Fruit fly (Drosophila melanogaster) whole organism, embryonic: ENCODE results near the gene fred.

Source experiments
- Ada2b ChIP-seq: fragments of 200-800 bp; sonication (Bioruptor generic); IDR thresholded peaks from 2 replicates; pipeline ENCODE4 v1.3.6; 2022; ENCODE audit warnings: missing biosample characterization, missing genetic modification characterization
- Aef1 ChIP-seq: fragments of 200-800 bp; sonication (Bioruptor generic); IDR thresholded peaks from 3 replicates; pipeline ENCODE4 v1.3.6; 2022; ENCODE audit warnings: missing biosample characterization, missing genetic modification characterization
- Asciz ChIP-seq: fragments of 200-800 bp; sonication (Bioruptor generic); optimal IDR thresholded peaks from 2 replicates; lab custom pipeline; 2017; ENCODE audit warnings: missing biosample characterization, mild to moderate bottlenecking, missing genetic modification characterization, missing genetic modification reagents
- Awh ChIP-seq: fragments of 200-800 bp; sonication (Bioruptor generic); IDR thresholded peaks from 2 replicates; pipeline ENCODE4, ENCODE4 v1.3.6; 2022; ENCODE audit warnings: missing biosample characterization, missing genetic modification characterization
- BtbVII ChIP-seq: fragments of 200-800 bp; sonication (Bioruptor generic); optimal IDR thresholded peaks from 3 replicates; lab custom pipeline; 2017; ENCODE audit warnings: missing biosample characterization, mild to moderate bottlenecking, missing genetic modification characterization
- CG10209 ChIP-seq: fragments of 200-800 bp; sonication (Bioruptor generic); optimal IDR thresholded peaks from 3 replicates; lab custom pipeline; 2017; ENCODE audit warnings: missing biosample characterization, mild to moderate bottlenecking, missing genetic modification characterization, missing genetic modification reagents
- CG10431 ChIP-seq: fragments of 200-800 bp; sonication (Bioruptor generic); optimal IDR thresholded peaks from 3 replicates; lab custom pipeline; 2018; ENCODE audit warnings: missing biosample characterization, mild to moderate bottlenecking, missing genetic modification characterization
- CG10565 ChIP-seq: fragments of 200-800 bp; sonication (Bioruptor generic); optimal IDR thresholded peaks from 3 replicates; lab custom pipeline; 2016; ENCODE audit warnings: missing biosample characterization, mild to moderate bottlenecking, missing genetic modification characterization
- CG11247 ChIP-seq: fragments of 200-800 bp; sonication (Bioruptor generic); IDR thresholded peaks from 2 replicates; pipeline ENCODE4 v1.3.6; 2022; ENCODE audit warnings: missing biosample characterization, missing genetic modification characterization
- CG14014 ChIP-seq: fragments of 200-800 bp; sonication (Bioruptor generic); IDR thresholded peaks from 2 replicates; pipeline ENCODE4 v1.3.6; 2022; ENCODE audit warnings: missing biosample characterization, missing genetic modification characterization
- CG15011 ChIP-seq: fragments of 200-800 bp; sonication (Bioruptor generic); optimal IDR thresholded peaks from 3 replicates; lab custom pipeline; 2018; ENCODE audit warnings: missing biosample characterization, mild to moderate bottlenecking, missing genetic modification characterization
- CG16779 ChIP-seq: fragments of 200-800 bp; sonication (Bioruptor generic); IDR thresholded peaks from 2 replicates; pipeline ENCODE4 v1.3.6; 2022; ENCODE audit warnings: missing biosample characterization, missing genetic modification characterization
- CG16815 ChIP-seq: fragments of 200-800 bp; sonication (Bioruptor generic); optimal IDR thresholded peaks from 3 replicates; lab custom pipeline; 2017; ENCODE audit warnings: missing biosample characterization, mild to moderate bottlenecking, missing genetic modification characterization
- CG17186 ChIP-seq: fragments of 200-800 bp; sonication (Bioruptor generic); optimal IDR thresholded peaks from 3 replicates; lab custom pipeline; 2017; ENCODE audit warnings: missing biosample characterization, missing genetic modification reagents, missing genetic modification characterization
- CG17568 ChIP-seq: fragments of 200-800 bp; sonication (Bioruptor generic); optimal IDR thresholded peaks from 2 replicates; lab custom pipeline; 2018; ENCODE audit warnings: missing biosample characterization, mild to moderate bottlenecking, missing genetic modification characterization, moderate library complexity
- CG2875 ChIP-seq: fragments of 200-800 bp; sonication (Bioruptor generic); optimal IDR thresholded peaks from 2 replicates; lab custom pipeline; 2017; ENCODE audit warnings: missing biosample characterization, mild to moderate bottlenecking, missing genetic modification characterization, missing genetic modification reagents
- CG31224 ChIP-seq: fragments of 200-800 bp; sonication (Bioruptor generic); IDR thresholded peaks from 2 replicates; pipeline ENCODE4 v1.3.6; 2022; ENCODE audit warnings: missing biosample characterization, missing genetic modification characterization
- CG32767 ChIP-seq: fragments of 200-800 bp; sonication (Bioruptor generic); IDR thresholded peaks from 2 replicates; pipeline ENCODE4 v1.3.6; 2022; ENCODE audit warnings: missing biosample characterization, missing genetic modification characterization
- CG34224 ChIP-seq: fragments of 200-800 bp; sonication (Bioruptor generic); IDR thresholded peaks from 3 replicates; pipeline ENCODE4 v1.3.6; 2022; ENCODE audit warnings: missing biosample characterization, missing genetic modification characterization; ENCODE audit not compliant: partially characterized antibody
- CG34422 ChIP-seq: fragments of 200-800 bp; sonication (Bioruptor generic); IDR thresholded peaks from 3 replicates; pipeline ENCODE4 v1.3.6; 2022; ENCODE audit warnings: missing biosample characterization, missing genetic modification characterization
- CG6175 ChIP-seq: fragments of 200-800 bp; sonication (Bioruptor generic); IDR thresholded peaks from 3 replicates; pipeline ENCODE4 v1.3.6; 2022; ENCODE audit warnings: missing biosample characterization, missing genetic modification characterization
- CG6689 ChIP-seq: fragments of 200-800 bp; sonication (Bioruptor generic); IDR thresholded peaks from 2 replicates; pipeline ENCODE4 v1.3.6; 2022; ENCODE audit warnings: missing biosample characterization, missing genetic modification characterization
- CG9727 ChIP-seq: fragments of 200-800 bp; sonication (Bioruptor generic); optimal IDR thresholded peaks from 3 replicates; lab custom pipeline; 2017; ENCODE audit warnings: missing biosample characterization, mild to moderate bottlenecking, missing genetic modification characterization
- CG9817 ChIP-seq: fragments of 200-800 bp; sonication (Bioruptor generic); optimal IDR thresholded peaks from 2 replicates; lab custom pipeline; 2018; ENCODE audit warnings: missing biosample characterization, mild to moderate bottlenecking, missing genetic modification characterization, moderate library complexity
- Dek ChIP-seq: fragments of 200-800 bp; sonication (Bioruptor generic); optimal IDR thresholded peaks from 3 replicates; lab custom pipeline; 2019; ENCODE audit warnings: missing biosample characterization, mild to moderate bottlenecking, missing genetic modification characterization, moderate library complexity
- E2f1 ChIP-seq: fragments of 200-800 bp; sonication (Bioruptor generic); IDR thresholded peaks from 2 replicates; pipeline ENCODE4 v1.3.6; 2022; ENCODE audit warnings: missing biosample characterization, missing genetic modification characterization
- ERR ChIP-seq: fragments of 200-800 bp; sonication (Bioruptor generic); optimal IDR thresholded peaks from 2 replicates; lab custom pipeline; 2016; ENCODE audit warnings: missing biosample characterization, missing genetic modification characterization
- Hmr ChIP-seq: fragments of 200-800 bp; sonication (Bioruptor generic); optimal IDR thresholded peaks from 3 replicates; lab custom pipeline; 2017; ENCODE audit warnings: mild to moderate bottlenecking, missing biosample characterization, missing genetic modification reagents, missing genetic modification characterization
- Hr51 ChIP-seq, 2 experiments: fragments of 200-800 bp; sonication (Bioruptor generic); optimal IDR thresholded peaks; 2 replicates in 1 of 2; 3 replicates in 1 of 2; lab custom pipeline; 2016 to 2018; ENCODE audit warnings: missing biosample characterization in 2 of 2, missing genetic modification characterization in 2 of 2, mild to moderate bottlenecking in 1 of 2, moderate library complexity in 1 of 2
- MBD-R2 ChIP-seq: fragments of 200-800 bp; sonication (Bioruptor generic); IDR thresholded peaks from 2 replicates; pipeline ENCODE4 v1.3.6; 2022; ENCODE audit warnings: missing biosample characterization, missing genetic modification characterization
- NfI ChIP-seq: fragments of 200-800 bp; sonication (Bioruptor generic); optimal IDR thresholded peaks from 3 replicates; lab custom pipeline; 2018; ENCODE audit warnings: missing biosample characterization, mild to moderate bottlenecking, missing genetic modification characterization, moderate library complexity
- Oli ChIP-seq: fragments of 200-800 bp; sonication (Bioruptor generic); optimal IDR thresholded peaks from 2 replicates; lab custom pipeline; 2018; ENCODE audit warnings: missing biosample characterization, mild to moderate bottlenecking, missing genetic modification characterization, moderate library complexity
- Ptx1 ChIP-seq: fragments of 200-800 bp; sonication (Bioruptor generic); IDR thresholded peaks from 2 replicates; pipeline ENCODE4 v1.3.6; 2022; ENCODE audit warnings: missing biosample characterization, missing genetic modification characterization
- Rx ChIP-seq: fragments of 200-800 bp; sonication (Bioruptor generic); IDR thresholded peaks from 2 replicates; pipeline ENCODE4 v1.3.6; 2022; ENCODE audit warnings: missing biosample characterization, missing genetic modification characterization
- Side ChIP-seq: fragments of 200-800 bp; sonication (Bioruptor generic); optimal IDR thresholded peaks from 2 replicates; lab custom pipeline; 2016; ENCODE audit warnings: missing biosample characterization, missing genetic modification characterization
- abd-A ChIP-seq: fragments of 200-800 bp; sonication (Bioruptor generic); optimal IDR thresholded peaks from 3 replicates; lab custom pipeline; 2019; ENCODE audit warnings: missing biosample characterization, mild to moderate bottlenecking, missing genetic modification characterization, moderate library complexity
- ase ChIP-seq: fragments of 200-800 bp; sonication (Bioruptor generic); IDR thresholded peaks from 3 replicates; pipeline ENCODE4 v1.3.6; 2022; ENCODE audit warnings: missing biosample characterization, missing genetic modification characterization
- bsh ChIP-seq, 2 experiments: fragments of 200-800 bp; sonication (Bioruptor generic); optimal IDR thresholded peaks; 2 replicates each; lab custom pipeline; 2017 to 2018; ENCODE audit warnings: mild to moderate bottlenecking in 2 of 2, missing biosample characterization in 2 of 2, missing genetic modification characterization in 2 of 2, moderate library complexity in 1 of 2
- ems ChIP-seq: fragments of 200-800 bp; sonication (Bioruptor generic); optimal IDR thresholded peaks from 3 replicates; lab custom pipeline; 2016; ENCODE audit warnings: missing biosample characterization, missing genetic modification characterization
- gro ChIP-seq: fragments of 200-800 bp; sonication (Bioruptor generic); optimal IDR thresholded peaks from 2 replicates; lab custom pipeline; 2016; ENCODE audit warnings: missing biosample characterization, missing genetic modification characterization
- ind ChIP-seq: fragments of 200-800 bp; sonication (Bioruptor generic); optimal IDR thresholded peaks from 3 replicates; lab custom pipeline; 2016; ENCODE audit warnings: missing biosample characterization, missing genetic modification characterization
- kay ChIP-seq: fragments of 200-800 bp; sonication (Bioruptor generic); optimal IDR thresholded peaks from 2 replicates; lab custom pipeline; 2016; ENCODE audit warnings: missing biosample characterization, missing genetic modification characterization
- ken ChIP-seq: fragments of 200-800 bp; sonication (Bioruptor generic); IDR thresholded peaks from 3 replicates; pipeline ENCODE4 v1.3.6; 2022; ENCODE audit warnings: missing biosample characterization, missing genetic modification characterization
- org-1 ChIP-seq: fragments of 200-800 bp; sonication (Bioruptor generic); optimal IDR thresholded peaks from 2 replicates; lab custom pipeline; 2017; ENCODE audit warnings: missing biosample characterization, missing genetic modification characterization
- pan ChIP-seq, 4 experiments: fragments of >200 bp in 3 of 4; fragments of 200-800 bp in 1 of 4; sonication (Bioruptor generic) in 1 of 4; optimal IDR thresholded peaks in 3 of 4; IDR thresholded peaks in 1 of 4; 2 replicates each; pipeline versions ENCODE4 v1.3.6 to Lab custom; 2017 to 2022; ENCODE audit warnings: missing biosample characterization in 2 of 4, missing genetic modification characterization in 2 of 4, mixed read lengths in 1 of 4
- pum ChIP-seq: fragments of 200-800 bp; sonication (Bioruptor generic); optimal IDR thresholded peaks from 2 replicates; lab custom pipeline; 2016; ENCODE audit warnings: missing biosample characterization, missing genetic modification characterization
- stwl ChIP-seq: fragments of 200-800 bp; sonication (Bioruptor generic); optimal IDR thresholded peaks from 3 replicates; lab custom pipeline; 2018; ENCODE audit warnings: missing biosample characterization, mild to moderate bottlenecking, missing genetic modification characterization, moderate library complexity
- tgo ChIP-seq: fragments of 200-800 bp; sonication (Bioruptor generic); IDR thresholded peaks from 3 replicates; pipeline ENCODE4 v1.3.6; 2022; ENCODE audit warnings: missing biosample characterization, missing genetic modification characterization
- wdn ChIP-seq: fragments of 200-800 bp; sonication (Bioruptor generic); IDR thresholded peaks from 2 replicates; pipeline ENCODE4 v1.3.6; 2022; ENCODE audit warnings: missing biosample characterization, missing genetic modification characterization
- yki ChIP-seq: fragments of >200 bp; optimal IDR thresholded peaks from 3 replicates; lab custom pipeline; 2018
- zen ChIP-seq: fragments of 200-800 bp; sonication (Bioruptor generic); optimal IDR thresholded peaks from 3 replicates; lab custom pipeline; 2018; ENCODE audit warnings: missing biosample characterization, mild to moderate bottlenecking, missing genetic modification characterization, moderate library complexity

fred gene

DNA sequence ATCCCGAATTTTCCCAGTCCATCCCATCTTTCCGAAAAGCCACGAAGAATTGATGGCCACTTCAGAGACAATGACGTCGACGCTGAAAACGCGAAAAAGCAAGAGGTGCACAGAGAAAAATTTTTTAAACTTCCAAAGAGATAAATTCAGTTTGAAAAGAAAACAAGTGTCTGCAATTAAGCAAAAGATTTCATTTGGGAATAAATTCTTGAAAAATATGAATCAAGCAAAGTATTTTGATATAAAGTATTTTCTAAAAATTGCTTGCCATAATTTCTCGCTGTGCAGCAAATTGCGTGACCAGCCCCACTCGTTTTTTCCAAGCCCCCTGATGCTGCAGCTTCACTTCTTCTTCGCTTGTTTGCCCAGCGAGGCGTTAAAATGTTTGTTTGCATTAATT is 109.3 kb downstream of the fred start (continued):
- TF ChIP-seq Dek (tag; lab: Kevin White, UChicago) = peak; percentile 24
- TF ChIP-seq Rx (GFP tag; lab: Robert Waterston, UW) = peak; percentile 45; the same call in 1 of the 2 replicates
- no peak for TF ChIP-seq ems (GFP tag; lab: Kevin White, UChicago)
- TF ChIP-seq Hmr (GFP tag; lab: Kevin White, UChicago) = peak; percentile 47
- 0 out of 2 replicates have a peak, but pooled peaks have one; percentile 16 for TF ChIP-seq CG31224
- peak; percentile 45; the same call in 2 of the 3 replicates for TF ChIP-seq tgo (GFP tag; lab: Robert Waterston, UW)
- TF ChIP-seq CG6175 (GFP tag; lab: Robert Waterston, UW) = no peak
- TF ChIP-seq zen = no peak
- TF ChIP-seq org-1 (GFP tag; lab: Kevin White, UChicago) = peak; percentile 21
- 0 out of 3 replicates have a peak, but pooled peaks have one; percentile 15 for TF ChIP-seq Aef1
- TF ChIP-seq ERR (GFP tag; lab: Kevin White, UChicago) = no peak
- no peak for TF ChIP-seq kay (GFP tag; lab: Kevin White, UChicago)
- TF ChIP-seq CG34422 (GFP tag; lab: Robert Waterston, UW) = peak; percentile 47; the same call in 1 of the 3 replicates
- TF ChIP-seq MBD-R2 (GFP tag; lab: Robert Waterston, UW) = peak; percentile 28; the same call in 1 of the 2 replicates
- peak; percentile 33 for TF ChIP-seq CG16815 (GFP tag; lab: Kevin White, UChicago)
- TF ChIP-seq Asciz (GFP tag; lab: Kevin White, UChicago) = no peak
- no peak for TF ChIP-seq CG15011 (GFP tag; lab: Kevin White, UChicago)
- TF ChIP-seq ken (GFP tag; lab: Robert Waterston, UW) = no peak
- no peak for TF ChIP-seq yki (lab: Kevin White, UChicago)
- peak; percentile 16 for TF ChIP-seq CG9817 (tag; lab: Kevin White, UChicago)
- no peak for TF ChIP-seq CG14014 (GFP tag; lab: Robert Waterston, UW)
- TF ChIP-seq Awh (GFP tag; lab: Robert Waterston, UW) = no peak
- TF ChIP-seq abd-A = no peak
- TF ChIP-seq CG9727 (GFP tag; lab: Kevin White, UChicago) = peak; percentile 31
- TF ChIP-seq CG17568 = no peak
- peak; percentile 18 for TF ChIP-seq Oli (tag; lab: Kevin White, UChicago)
- TF ChIP-seq CG2875 (GFP tag; lab: Kevin White, UChicago) = no peak
- TF ChIP-seq CG6689 = peak; percentile 60
- peak; percentile 54 for TF ChIP-seq Ptx1
- TF ChIP-seq CG10565 (GFP tag; lab: Kevin White, UChicago) = no peak
- no peak for TF ChIP-seq ase
- TF ChIP-seq pum (GFP tag; lab: Kevin White, UChicago) = no peak
- TF ChIP-seq Ada2b (GFP tag; lab: Robert Waterston, UW) = no peak; the same call in 1 of the 2 replicates
- TF ChIP-seq CG10431 = no peak
- TF ChIP-seq CG11247 = no peak
- peak; percentile 21 for TF ChIP-seq NfI (GFP tag; lab: Kevin White, UChicago)
- no peak for TF ChIP-seq CG16779 (GFP tag; lab: Robert Waterston, UW)
- peak in 1 of 2 experiments; percentile 63 for TF ChIP-seq Hr51 (GFP tag; optimal IDR thresholded peaks at IDR 0.05; lab: Kevin White, UChicago)
- TF ChIP-seq CG34224 (GFP tag; lab: Robert Waterston, UW) = no peak
- TF ChIP-seq Side (GFP tag; lab: Kevin White, UChicago) = no peak
- TF ChIP-seq E2f1 (GFP tag; lab: Robert Waterston, UW) = peak; percentile 46
- no peak for TF ChIP-seq pan (optimal IDR thresholded peaks at IDR 0.05; lab: Kevin White, UChicago)
- peak in 1 of 2 experiments; percentile 43 for TF ChIP-seq pan (GFP tag; optimal IDR thresholded peaks at IDR 0.05 in 1 of 2, IDR thresholded peaks at IDR 0.05 in 1 of 2)
- no peak for TF ChIP-seq wdn (GFP tag; lab: Robert Waterston, UW)
- TF ChIP-seq CG32767 (GFP tag; lab: Robert Waterston, UW) = no peak
- TF ChIP-seq stwl = no peak
- TF ChIP-seq BtbVII (GFP tag; lab: Kevin White, UChicago) = no peak
- TF ChIP-seq CG17186 = no peak
- peak; percentile 14 for TF ChIP-seq ind (GFP tag; lab: Kevin White, UChicago)
- peak; percentile 44 to 46 for TF ChIP-seq bsh (GFP tag; optimal IDR thresholded peaks at IDR 0.05; lab: Kevin White, UChicago)
- TF ChIP-seq gro = no peak
- peak; percentile 30 for TF ChIP-seq CG10209 (GFP tag; lab: Kevin White, UChicago)
